Worm (Caenorhabditis elegans) whole organism, midembryonic: ENCODE results near the gene daf-3.

Source experiments
- T22C8.4 ChIP-seq: fragments of 200-800 bp; sonication (Bioruptor generic); IDR thresholded peaks from 2 replicates; pipeline ENCODE4 v1.3.6; 2022; ENCODE audit warnings: missing genetic modification characterization, missing compliant biosample characterization
- cog-1 ChIP-seq: sonication (generic microtip); optimal IDR thresholded peaks from 2 replicates; lab custom pipeline; 2016; ENCODE audit warnings: missing genetic modification characterization, missing compliant biosample characterization
- flt-1 ChIP-seq: fragments of 200-800 bp; sonication (Bioruptor generic); IDR thresholded peaks from 2 replicates; pipeline ENCODE4 v1.3.6; 2022; ENCODE audit warnings: missing genetic modification characterization, missing compliant biosample characterization
- klf-2 ChIP-seq: fragments of 200-800 bp; sonication (Bioruptor generic); conservative IDR thresholded peaks from 2 replicates; pipeline ENCODE4 v1.3.6; 2022; ENCODE audit warnings: missing genetic modification reagents, missing genetic modification characterization, missing compliant biosample characterization
- med-1 ChIP-seq: sonication (generic microtip); optimal IDR thresholded peaks from 2 replicates; lab custom pipeline; 2017; ENCODE audit warnings: missing genetic modification characterization, mild to moderate bottlenecking, missing compliant biosample characterization, antibody characterized with exemption, missing genetic modification reagents; ENCODE audit not compliant: insufficient read depth
- ref-1 ChIP-seq: fragments of 200-800 bp; sonication (Bioruptor generic); conservative IDR thresholded peaks from 2 replicates; pipeline ENCODE4 v1.3.6; 2022; ENCODE audit warnings: missing genetic modification reagents, missing genetic modification characterization, missing compliant biosample characterization
- tab-1 ChIP-seq: fragments of 200-800 bp; sonication (Bioruptor generic); IDR thresholded peaks from 2 replicates; pipeline ENCODE4 v1.3.6; 2022; ENCODE audit warnings: missing genetic modification characterization, missing compliant biosample characterization
- ztf-23 ChIP-seq: fragments of 200-800 bp; sonication (Bioruptor generic); IDR thresholded peaks from 2 replicates; pipeline ENCODE4 v1.3.6; 2022; ENCODE audit warnings: missing genetic modification reagents, missing genetic modification characterization, missing compliant biosample characterization
- ztf-29 ChIP-seq: fragments of 200-800 bp; sonication (Bioruptor generic); IDR thresholded peaks from 2 replicates; pipeline ENCODE4 v1.3.6; 2022; ENCODE audit warnings: missing genetic modification reagents, missing genetic modification characterization, missing compliant biosample characterization

Gene daf-3

ce11 chrX:790593-790992 lies 34.7 kb downstream of the daf-3 start:
- TF ChIP-seq ztf-29 (GFP tag; lab: Robert Waterston, UW) (no peak), tab-1 (no peak), med-1 (GFP tag; lab: Kevin White, UChicago) (no peak), ztf-23 (GFP tag; lab: Robert Waterston, UW) (no peak), T22C8.4 (GFP tag; lab: Robert Waterston, UW) (no peak), ref-1 (GFP tag; lab: Robert Waterston, UW) (no peak), cog-1 (no peak), flt-1 (no peak), klf-2 (GFP tag; lab: Robert Waterston, UW) (no peak)

DNA sequence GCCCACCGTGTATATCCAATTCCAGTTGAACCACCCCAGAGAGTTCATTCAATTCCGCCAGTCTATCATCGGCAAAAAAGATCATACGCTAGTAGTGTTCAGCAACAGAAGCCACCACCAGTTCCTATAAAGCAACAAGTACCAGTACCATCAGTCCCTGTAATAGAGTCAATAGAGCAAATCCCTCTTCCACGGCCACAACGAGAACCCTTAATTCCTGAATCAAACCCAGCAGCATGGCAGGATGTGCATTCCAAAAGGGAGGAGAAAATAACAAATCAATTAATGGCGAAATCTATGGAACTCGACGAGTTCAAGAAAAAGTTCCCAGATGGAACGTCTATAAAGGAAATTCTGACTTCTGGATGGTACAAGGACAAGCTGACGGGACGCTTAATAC lies 35.4 kb downstream of the daf-3 start:
- TF ChIP-seq med-1 (GFP tag; lab: Kevin White, UChicago) (no peak), tab-1 (no peak), ztf-29 (GFP tag; lab: Robert Waterston, UW) (no peak), ztf-23 (GFP tag; lab: Robert Waterston, UW) (no peak), klf-2 (GFP tag; lab: Robert Waterston, UW) (no peak), flt-1 (no peak), ref-1 (GFP tag; lab: Robert Waterston, UW) (no peak), T22C8.4 (GFP tag; lab: Robert Waterston, UW) (no peak), cog-1 (no peak)

ce11 chrX:787992-788391 lies 37.3 kb downstream of the daf-3 start, which contains the start of gene attf-5:
attf-5 (plus strand) TSS chrX:788353.
- TF ChIP-seq ztf-29 (GFP tag; lab: Robert Waterston, UW) = no peak
- peak; percentile 80 for TF ChIP-seq T22C8.4 (GFP tag; lab: Robert Waterston, UW)

DNA sequence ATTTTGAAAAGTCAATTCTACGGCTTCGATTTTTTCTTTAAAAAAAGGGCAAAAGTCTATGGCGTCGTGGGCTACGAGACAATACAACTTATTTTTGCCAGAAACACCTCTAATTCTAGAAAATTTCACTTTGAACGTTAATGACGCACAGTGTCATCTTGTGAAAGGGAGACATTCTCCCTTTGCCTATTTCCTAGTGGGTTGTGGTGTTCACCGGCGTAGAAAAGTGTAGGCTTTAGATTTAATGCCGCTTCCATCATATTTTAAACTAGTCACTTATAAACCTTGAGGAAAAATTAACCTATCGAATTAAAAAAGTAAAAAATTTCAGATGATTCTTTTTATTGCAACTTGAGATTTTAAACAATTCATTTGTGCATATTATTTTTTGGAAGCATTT lies 39.9 kb downstream of the daf-3 start:
- no peak for TF ChIP-seq klf-2 (GFP tag; lab: Robert Waterston, UW)

- TF ChIP-seq tab-1 (no peak), med-1 (GFP tag; lab: Kevin White, UChicago) (no peak), flt-1 (no peak), klf-2 (GFP tag; lab: Robert Waterston, UW) (no peak), ztf-29 (GFP tag; lab: Robert Waterston, UW) (no peak), cog-1 (no peak), ref-1 (GFP tag; lab: Robert Waterston, UW) (no peak), T22C8.4 (GFP tag; lab: Robert Waterston, UW) (no peak)
Observed at ce11 chrX:784853-785252, 40.4 kb downstream of the daf-3 start, which contains the start of gene T04G9.6. T04G9.6 (minus strand) TSS chrX:784953.

- TF ChIP-seq T22C8.4 (GFP tag; lab: Robert Waterston, UW) (no peak), med-1 (GFP tag; lab: Kevin White, UChicago) (no peak), tab-1 (no peak), flt-1 (no peak), ztf-29 (GFP tag; lab: Robert Waterston, UW) (no peak), ztf-23 (GFP tag; lab: Robert Waterston, UW) (no peak), klf-2 (GFP tag; lab: Robert Waterston, UW) (no peak)
Observed at ce11 chrX:780027-780426, 45.2 kb downstream of the daf-3 start.

ce11 chrX:779259-779658 lies 46.0 kb downstream of the daf-3 start:
- TF ChIP-seq klf-2 (GFP tag; lab: Robert Waterston, UW) = no peak
- no peak for TF ChIP-seq T22C8.4 (GFP tag; lab: Robert Waterston, UW)
- TF ChIP-seq tab-1 = no peak
- no peak for TF ChIP-seq ref-1 (GFP tag; lab: Robert Waterston, UW)
- no peak for TF ChIP-seq ztf-29 (GFP tag; lab: Robert Waterston, UW)

ce11 chrX:777421-777820 lies 47.9 kb downstream of the daf-3 start, which contains the start of gene nas-15:
nas-15 (plus strand) TSS chrX:777721.
- no peak for TF ChIP-seq cog-1
- TF ChIP-seq tab-1 = no peak
- TF ChIP-seq ztf-23 (GFP tag; lab: Robert Waterston, UW) = no peak
- no peak for TF ChIP-seq ref-1 (GFP tag; lab: Robert Waterston, UW)
- no peak for TF ChIP-seq klf-2 (GFP tag; lab: Robert Waterston, UW)
- no peak for TF ChIP-seq ztf-29 (GFP tag; lab: Robert Waterston, UW)
- TF ChIP-seq T22C8.4 (GFP tag; lab: Robert Waterston, UW) = no peak
- no peak for TF ChIP-seq flt-1
- TF ChIP-seq med-1 (GFP tag; lab: Kevin White, UChicago) = no peak

DNA sequence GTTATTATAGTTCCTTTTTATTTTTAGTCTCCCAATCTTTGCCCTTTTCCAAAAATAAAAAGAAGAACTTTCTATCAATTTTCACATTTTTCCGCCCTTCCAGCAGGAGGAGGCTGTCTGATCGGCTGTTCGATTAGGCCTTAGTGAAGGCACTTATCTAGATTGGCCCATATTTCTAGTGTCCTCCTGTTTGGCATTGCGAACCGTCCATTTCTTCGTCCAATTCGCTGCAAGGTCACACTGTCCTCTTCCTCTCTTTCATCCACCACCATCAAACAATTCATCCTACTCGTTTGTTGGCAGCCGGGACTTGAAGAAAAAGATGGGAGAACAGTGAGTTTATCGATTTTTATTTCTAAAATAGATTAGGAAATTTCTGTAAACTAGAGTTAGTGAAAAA lies 53.1 kb downstream of the daf-3 start, which contains the start of gene T04G9.4:
Gene T04G9.4, plus strand, starts transcription at position 293 of the 400 bp plus-strand sequence.
- no peak for TF ChIP-seq tab-1
- TF ChIP-seq ztf-23 (GFP tag; lab: Robert Waterston, UW) = no peak
- TF ChIP-seq cog-1 = no peak
- TF ChIP-seq ref-1 (GFP tag; lab: Robert Waterston, UW) = no peak
- TF ChIP-seq med-1 (GFP tag; lab: Kevin White, UChicago) = no peak
- TF ChIP-seq flt-1 = no peak
- no peak for TF ChIP-seq ztf-29 (GFP tag; lab: Robert Waterston, UW)
- no peak for TF ChIP-seq klf-2 (GFP tag; lab: Robert Waterston, UW)
- TF ChIP-seq T22C8.4 (GFP tag; lab: Robert Waterston, UW) = no peak

ce11 chrX:770537-770936 lies 54.7 kb downstream of the daf-3 start, which contains the start of gene T04G9.7:
T04G9.7 (plus strand) TSS chrX:770837.
- TF ChIP-seq ref-1 (GFP tag; lab: Robert Waterston, UW) = no peak
- no peak for TF ChIP-seq T22C8.4 (GFP tag; lab: Robert Waterston, UW)
- TF ChIP-seq flt-1 = no peak
- TF ChIP-seq med-1 (GFP tag; lab: Kevin White, UChicago) = no peak
- no peak for TF ChIP-seq ztf-23 (GFP tag; lab: Robert Waterston, UW)
- no peak for TF ChIP-seq klf-2 (GFP tag; lab: Robert Waterston, UW)
- no peak for TF ChIP-seq cog-1
- TF ChIP-seq tab-1 = no peak
- no peak for TF ChIP-seq ztf-29 (GFP tag; lab: Robert Waterston, UW)
